Fruit fly (Drosophila melanogaster) S2 (cell line): Measurements from ENCODE around the gene CG33252.

Source experiments
- CG8478 ChIP-seq: fragments of >200 bp; optimal IDR thresholded peaks from 2 replicates; lab custom pipeline; 2018
- CTCF ChIP-seq, 2 experiments: fragments of >200 bp; optimal IDR thresholded peaks; 2 replicates each; lab custom pipeline; 2018

CG33252 gene

DNA sequence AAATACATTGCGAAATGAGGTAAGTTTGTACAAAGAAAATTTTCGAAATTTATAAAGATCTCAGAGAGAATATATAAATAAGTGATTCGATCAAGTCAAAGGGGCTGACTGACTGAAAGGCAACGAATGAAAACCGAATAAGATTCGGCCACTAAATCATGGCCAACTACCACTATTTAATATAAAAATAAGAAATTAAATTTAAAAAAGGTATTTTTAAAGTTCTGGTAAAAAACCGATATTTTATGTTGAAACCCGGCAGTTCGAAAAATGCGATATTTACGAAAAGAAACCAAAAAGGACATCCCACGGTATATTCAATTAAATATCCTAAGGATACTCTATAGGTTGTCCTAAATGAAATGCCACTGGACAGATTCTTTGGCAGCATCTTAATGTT is at the start of gene CG33252:
TSS of gene CG33252 (minus strand) at position 101 of the 400 bp plus-strand sequence.
- TF ChIP-seq CTCF (optimal IDR thresholded peaks at IDR 0.05; lab: Kevin White, UChicago), result no peak
- TF ChIP-seq CG8478 (lab: Kevin White, UChicago), result no peak

DNA sequence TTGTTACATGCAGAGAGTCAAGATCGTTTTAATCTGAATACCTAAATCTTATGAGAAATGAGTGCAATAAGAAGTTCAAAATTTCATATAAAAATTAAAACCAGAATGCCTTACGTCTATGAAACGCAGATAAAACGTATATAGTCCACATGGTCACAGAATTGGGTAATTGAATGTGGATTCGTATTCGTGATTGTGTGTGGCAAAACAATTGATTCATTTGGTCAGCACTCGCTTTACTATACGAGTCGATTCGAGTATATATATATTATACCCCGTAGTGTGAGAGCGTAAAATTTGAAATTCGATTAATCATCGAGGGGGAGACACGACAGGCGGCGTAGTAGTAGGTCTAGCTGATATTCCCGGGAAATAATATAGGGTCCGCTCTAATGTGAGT is 49.6 kb upstream of the CG33252 start:
- TF ChIP-seq CG8478 (lab: Kevin White, UChicago), result no peak
- TF ChIP-seq CTCF (optimal IDR thresholded peaks at IDR 0.05; lab: Kevin White, UChicago), result no peak

DNA sequence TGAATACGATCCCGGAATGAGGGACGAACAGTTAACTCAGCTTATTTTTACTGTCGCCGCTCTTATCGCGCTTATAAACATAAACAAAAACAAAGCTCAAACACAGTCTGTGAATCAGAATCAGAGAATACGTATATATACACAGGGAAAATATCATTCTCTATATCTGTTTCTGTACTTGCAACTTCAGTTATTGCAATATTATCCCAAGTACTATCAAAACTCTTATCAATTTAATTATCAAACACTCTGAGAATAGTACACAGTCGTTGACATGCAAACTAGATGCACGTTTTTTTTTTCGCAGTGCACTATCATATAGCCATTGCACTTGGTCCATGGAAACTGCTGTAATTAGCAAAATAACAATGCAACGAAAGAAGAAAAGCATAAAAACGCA is 48.4 kb upstream of the CG33252 start:
- TF ChIP-seq CTCF (optimal IDR thresholded peaks at IDR 0.05; lab: Kevin White, UChicago) (no peak), CG8478 (lab: Kevin White, UChicago) (no peak)

DNA sequence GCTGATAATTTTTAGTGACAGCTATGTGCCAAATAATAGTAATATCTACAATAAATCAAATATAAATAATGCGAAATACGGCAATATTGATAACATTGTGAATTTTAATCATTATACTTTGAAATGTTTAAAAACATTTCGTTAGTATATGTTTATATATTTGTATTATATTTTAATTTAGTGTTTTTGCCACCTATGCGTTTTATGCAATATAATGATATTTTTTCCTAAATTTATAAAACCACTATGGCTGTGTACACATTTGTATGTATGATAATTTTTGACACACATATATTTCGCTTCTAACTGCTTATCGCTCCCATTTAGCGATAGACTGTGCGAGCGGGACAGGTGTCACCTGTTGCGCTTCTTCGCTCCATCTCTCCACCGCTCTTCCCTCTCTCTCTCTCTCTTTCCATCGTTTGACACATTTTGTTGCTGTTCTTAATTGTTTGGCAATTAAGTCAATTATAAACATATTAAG is 47.1 kb upstream of the CG33252 start:
- TF ChIP-seq CG8478 (lab: Kevin White, UChicago) (no peak), CTCF (optimal IDR thresholded peaks at IDR 0.05; lab: Kevin White, UChicago) (no peak)

DNA sequence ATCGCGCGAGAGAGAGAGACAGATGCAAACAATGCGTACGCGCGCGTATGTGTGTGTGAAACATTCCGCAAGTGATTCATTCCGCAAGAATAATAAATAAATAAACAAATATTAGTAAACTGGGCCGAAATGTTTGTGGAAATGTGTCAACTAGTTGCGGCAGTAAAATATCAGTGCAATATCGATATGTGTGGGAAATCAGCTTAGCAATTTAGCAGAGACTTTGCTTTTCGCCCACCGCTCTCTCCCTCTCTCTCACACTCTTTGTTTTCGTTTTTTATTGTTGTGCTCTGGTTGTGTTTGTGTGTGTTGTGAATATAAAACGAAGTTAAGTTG is 46.5 kb upstream of the CG33252 start:
- TF ChIP-seq CTCF (optimal IDR thresholded peaks at IDR 0.05; lab: Kevin White, UChicago) (no peak), CG8478 (lab: Kevin White, UChicago) (no peak)

DNA sequence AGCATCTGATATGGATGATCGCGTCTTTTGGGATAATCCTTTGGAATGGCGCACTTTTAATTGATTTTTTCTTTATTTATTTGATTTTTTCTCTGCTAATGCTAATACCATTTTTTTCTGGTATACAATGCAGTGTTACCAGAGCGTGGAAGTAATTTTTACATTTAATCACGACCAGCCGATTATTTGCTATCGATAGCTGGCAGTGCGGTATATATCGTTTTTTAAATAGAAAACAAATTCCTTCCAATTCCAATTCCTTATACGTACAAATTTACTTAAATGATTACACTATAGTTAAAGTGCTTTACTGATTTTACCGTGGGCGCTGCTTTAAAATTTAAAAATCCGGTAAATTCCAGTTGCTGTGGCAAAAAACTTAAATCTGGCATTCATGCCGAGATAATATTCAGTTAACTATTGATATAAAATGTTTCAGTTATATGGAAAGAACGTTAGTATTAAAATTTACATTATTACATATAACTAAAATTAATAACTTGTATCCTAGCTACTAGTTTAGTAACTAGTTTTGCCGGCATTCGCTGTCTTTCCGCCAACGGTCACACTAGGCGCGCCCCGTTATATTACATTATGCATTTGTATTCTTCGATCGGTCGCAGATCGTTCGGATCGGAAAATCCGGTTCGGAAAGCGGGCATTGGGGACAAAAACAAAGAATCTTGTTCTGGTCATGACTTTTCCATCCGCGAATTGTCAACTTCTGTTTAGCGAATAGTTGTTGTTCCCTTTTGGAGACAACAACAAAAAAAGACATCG is 45.9 kb upstream of the CG33252 start, which contains the start of the genes CG13001 and RhoGAP15B:
TSS of gene CG13001 (minus strand) at position 137 of the 780 bp plus-strand sequence.
TSS of gene RhoGAP15B (plus strand) at position 556 of the 780 bp plus-strand sequence.
- TF ChIP-seq CG8478 (lab: Kevin White, UChicago) (no peak), CTCF (optimal IDR thresholded peaks at IDR 0.05; lab: Kevin White, UChicago) (no peak)

DNA sequence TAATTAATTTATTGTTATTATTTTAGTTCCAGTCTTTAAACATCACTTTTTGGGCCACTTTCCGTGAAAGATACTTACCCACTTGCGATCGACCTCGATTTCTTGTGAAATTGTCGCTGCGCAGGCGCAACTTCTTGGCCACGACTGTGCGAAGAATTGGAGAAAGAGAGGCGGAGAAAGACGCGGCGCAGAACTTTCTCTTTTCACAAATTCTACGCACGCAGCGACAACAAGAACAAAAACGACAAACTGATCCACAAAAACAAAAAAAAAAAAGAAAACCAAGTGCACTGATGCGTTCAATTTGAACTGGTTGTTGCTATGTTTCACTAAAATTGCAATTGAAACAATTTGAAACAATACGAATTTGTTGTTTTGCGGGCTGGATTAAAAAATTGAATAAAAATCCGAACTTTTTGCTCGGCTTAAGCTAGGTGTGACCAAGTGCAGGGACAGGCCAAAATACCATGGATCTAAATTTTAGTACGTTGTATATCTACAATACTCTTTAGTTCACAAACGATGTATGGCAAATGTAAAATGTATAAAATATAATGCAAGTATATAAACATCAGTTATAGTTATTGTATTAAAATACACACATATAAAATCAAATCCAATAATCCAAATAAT is 43.6 kb upstream of the CG33252 start, which contains the start of gene wus:
TSS of gene wus (minus strand) at position 448 of the 633 bp plus-strand sequence.
- no peak for TF ChIP-seq CTCF (optimal IDR thresholded peaks at IDR 0.05; lab: Kevin White, UChicago)
- no peak for TF ChIP-seq CG8478 (lab: Kevin White, UChicago)

DNA sequence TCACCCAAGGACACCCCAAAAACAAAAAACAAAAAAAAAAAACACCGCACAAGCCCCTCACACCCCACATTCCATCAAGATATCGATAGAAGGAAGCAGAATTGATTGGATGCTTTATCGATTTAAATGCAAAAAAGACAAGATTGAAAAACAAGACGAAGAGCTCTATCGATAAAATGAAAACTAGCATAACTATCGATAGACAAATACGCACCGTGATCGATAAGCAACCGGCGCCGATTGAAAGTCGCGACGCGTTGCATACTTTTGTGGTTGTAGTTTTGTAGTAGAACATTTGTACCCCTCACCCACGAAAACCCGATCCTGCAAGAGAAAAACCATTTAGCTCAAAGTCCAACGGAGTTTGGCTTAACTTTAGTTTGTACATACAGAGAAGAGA is 39.7 kb upstream of the CG33252 start:
- TF ChIP-seq CTCF (optimal IDR thresholded peaks at IDR 0.05; lab: Kevin White, UChicago) (no peak), CG8478 (lab: Kevin White, UChicago) (no peak)

DNA sequence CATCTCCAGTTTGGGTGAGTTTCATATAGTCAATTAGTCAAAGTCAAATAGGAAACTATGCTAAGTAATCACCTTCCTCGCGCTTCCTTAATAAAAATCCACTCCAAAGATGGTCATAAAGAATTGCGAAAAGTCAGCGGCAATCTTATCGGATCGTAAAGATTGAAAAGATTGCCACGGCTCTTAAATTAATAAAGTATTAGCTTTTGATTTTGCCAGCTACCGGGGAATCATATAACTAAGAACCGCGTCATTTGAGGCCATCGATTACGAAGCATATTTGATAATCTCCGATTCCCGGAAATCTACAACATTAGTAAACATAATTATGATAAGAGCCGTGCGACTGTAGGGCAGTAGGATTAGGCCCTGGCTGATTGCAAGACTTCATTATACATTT is 37.4 kb upstream of the CG33252 start:
- TF ChIP-seq CTCF (optimal IDR thresholded peaks at IDR 0.05; lab: Kevin White, UChicago) (no peak), CG8478 (lab: Kevin White, UChicago) (no peak)

DNA sequence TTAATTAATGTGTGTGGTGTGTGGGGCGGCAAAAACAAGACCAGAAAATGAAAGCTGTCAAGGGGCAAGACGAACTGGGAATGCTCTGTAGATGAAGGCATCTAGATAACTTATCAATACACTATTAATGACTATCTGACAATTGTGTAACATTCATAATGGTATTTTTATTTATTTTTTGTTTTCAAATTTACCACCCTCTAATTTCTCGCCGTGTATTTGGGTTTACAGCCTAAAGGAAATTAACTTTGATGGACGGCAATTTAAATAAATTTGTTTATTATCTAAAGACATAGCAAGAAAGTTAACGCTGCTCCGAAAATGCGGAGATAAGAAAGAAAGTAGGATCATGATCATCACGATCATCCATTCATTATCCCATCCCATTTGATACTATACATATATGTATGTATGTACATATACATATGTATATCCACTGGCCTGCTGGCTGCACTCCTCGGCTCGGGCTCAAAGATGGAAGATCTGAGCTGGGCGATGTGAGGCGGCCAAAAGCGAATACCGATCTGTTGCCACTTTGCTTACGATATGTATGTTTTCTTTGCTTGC is 35.9 kb upstream of the CG33252 start:
- TF ChIP-seq CG8478 (lab: Kevin White, UChicago), result no peak
- no peak for TF ChIP-seq CTCF (optimal IDR thresholded peaks at IDR 0.05; lab: Kevin White, UChicago)

DNA sequence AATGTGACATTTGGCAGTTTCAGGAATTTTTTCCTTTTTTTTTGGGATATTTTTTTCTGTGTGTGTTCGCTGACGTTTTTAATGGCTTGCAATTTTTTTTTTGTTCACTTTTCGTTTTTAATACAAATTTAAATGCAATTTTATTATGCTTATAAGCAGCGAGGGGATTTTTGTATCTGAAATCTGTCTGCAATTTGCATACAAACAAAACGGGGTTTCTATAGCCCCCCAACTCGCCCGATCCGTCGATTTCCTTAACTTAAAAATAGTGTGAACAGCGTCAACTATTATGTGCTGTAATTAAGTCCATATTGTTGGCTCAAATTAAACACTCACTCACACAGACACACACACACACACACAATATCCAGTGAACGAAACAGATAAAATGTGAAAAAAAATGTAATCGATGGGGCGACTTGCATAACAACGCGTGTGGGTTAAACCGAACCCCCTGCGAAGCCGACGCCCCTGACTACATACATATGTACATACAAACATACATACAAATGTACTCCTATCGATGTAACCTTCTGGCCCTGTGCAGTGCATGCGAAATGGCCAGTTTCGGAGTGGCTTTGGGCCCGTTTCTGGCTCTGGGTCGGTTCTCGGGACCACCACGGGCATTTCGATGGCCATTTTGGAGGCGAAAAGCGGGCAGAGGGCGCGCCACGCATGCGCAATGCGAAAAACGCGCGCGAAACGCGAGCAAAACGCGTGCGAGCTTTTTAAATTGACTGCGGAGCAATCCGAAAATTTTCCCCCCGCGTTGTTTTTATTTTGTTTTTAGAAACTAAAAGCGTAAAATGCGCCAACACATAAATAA is 35.2 kb upstream of the CG33252 start:
- TF ChIP-seq CG8478 (lab: Kevin White, UChicago), result no peak
- TF ChIP-seq CTCF (optimal IDR thresholded peaks at IDR 0.05; lab: Kevin White, UChicago), result no peak

DNA sequence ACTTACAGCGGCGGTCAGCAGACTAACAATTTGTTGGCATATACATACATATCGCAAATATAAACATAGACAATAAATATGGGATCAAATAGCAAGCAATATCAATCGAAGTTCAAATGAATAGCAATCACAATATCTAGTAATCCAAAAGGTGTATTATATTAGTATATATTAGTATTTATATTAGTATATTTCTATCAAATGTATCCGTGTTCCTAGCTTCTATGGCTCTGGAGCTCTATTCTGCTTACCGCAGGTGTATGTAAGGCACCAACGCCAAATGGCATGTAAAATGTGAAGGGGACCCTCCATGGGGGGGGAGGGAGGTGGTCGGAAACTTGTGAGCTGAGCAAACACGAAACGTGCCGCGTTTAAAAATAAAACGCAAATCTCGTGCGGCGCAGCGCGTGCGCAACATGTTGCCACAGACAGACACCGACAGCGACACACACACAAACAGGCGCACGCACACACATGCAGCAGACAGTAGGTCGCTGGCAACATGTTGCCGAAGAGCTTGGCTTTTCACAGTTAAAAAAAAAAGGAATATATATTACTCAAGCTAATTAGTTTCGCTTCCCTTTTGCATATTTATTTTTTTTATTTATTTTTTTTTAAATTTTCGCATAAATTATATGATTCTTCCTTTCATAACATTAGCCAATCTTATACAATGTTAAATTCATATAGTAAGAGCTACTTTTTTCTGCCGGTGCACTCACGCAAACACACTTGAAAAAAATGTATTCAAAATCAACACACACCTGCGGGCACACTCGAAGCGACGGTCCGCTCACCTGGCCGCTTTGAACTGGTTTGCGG is 33.7 kb upstream of the CG33252 start:
- no peak for TF ChIP-seq CG8478 (lab: Kevin White, UChicago)
- TF ChIP-seq CTCF (optimal IDR thresholded peaks at IDR 0.05; lab: Kevin White, UChicago), result no peak

DNA sequence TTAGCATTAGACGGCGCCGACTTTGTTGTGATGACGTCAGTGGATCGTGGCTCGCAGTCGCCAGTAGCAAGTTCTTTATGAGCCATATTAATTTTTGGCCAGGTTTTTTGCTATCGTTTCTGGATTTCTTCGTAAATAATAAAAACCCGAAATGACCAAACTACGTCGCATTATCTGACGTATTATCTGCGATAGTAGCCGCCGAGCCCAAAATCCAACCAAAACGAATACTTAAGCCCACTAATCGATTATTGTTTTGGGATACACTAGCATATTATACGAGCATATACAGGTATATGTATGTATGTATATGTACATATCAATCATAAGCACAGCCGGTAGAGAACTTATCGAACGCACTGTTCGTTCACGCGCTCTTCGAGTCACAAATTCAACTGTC is 29.7 kb upstream of the CG33252 start:
- TF ChIP-seq CTCF (optimal IDR thresholded peaks at IDR 0.05; lab: Kevin White, UChicago) (no peak), CG8478 (lab: Kevin White, UChicago) (no peak)
